Worm (Caenorhabditis elegans): Measurements from ENCODE around the gene T04H1.13.

Gene T04H1.13

DNA sequence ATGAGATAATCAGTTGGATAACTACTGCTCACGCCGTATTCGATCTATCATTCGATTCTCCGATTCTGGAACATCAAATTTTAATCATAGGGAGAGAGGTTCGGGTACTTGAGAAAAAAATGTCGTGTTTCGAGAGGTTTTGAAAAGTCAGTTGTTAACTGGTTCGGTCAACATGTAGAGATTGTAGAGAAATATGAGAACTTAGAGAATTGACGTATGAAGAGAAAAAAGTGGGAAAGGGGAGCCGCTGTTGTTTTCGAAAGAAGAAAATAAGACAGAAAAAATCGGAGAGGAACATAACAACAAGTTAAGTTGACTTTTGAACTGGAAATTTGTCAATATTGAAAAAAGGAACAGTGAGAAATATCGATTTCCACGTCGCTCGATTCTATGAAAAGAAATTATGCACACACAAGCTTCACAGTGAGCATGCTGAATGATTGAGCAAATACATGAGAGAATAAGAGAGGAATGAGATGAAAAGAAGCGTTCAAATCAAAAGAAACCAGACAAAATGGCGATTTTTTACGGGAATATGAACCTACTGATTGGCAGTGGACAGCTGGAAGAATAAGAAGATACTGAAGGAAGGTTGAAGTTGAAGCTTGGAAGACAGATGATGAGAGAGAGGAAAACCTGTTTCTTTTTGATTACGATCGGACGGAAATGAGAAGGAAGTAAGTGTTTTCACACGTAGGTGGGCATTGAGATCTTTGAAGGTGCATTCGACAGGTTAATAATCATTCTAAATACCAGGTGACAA is at the start of gene T04H1.13, which contains the start of the genes slfl-5 and rad-50:
Gene T04H1.13, minus strand, starts transcription at position 51 of the 763 bp plus-strand sequence.
Gene slfl-5, minus strand, starts transcription at position 65 of the 763 bp plus-strand sequence.
Gene rad-50, plus strand, starts transcription at position 667 of the 763 bp plus-strand sequence.
- TF ChIP-seq pax-1 (tag; optimal IDR thresholded peaks at IDR 0.05): no peak
- TF ChIP-seq ceh-34 (tag; optimal IDR thresholded peaks at IDR 0.05): no peak
- no peak for TF ChIP-seq elt-2 (tag; optimal IDR thresholded peaks at IDR 0.05)

DNA sequence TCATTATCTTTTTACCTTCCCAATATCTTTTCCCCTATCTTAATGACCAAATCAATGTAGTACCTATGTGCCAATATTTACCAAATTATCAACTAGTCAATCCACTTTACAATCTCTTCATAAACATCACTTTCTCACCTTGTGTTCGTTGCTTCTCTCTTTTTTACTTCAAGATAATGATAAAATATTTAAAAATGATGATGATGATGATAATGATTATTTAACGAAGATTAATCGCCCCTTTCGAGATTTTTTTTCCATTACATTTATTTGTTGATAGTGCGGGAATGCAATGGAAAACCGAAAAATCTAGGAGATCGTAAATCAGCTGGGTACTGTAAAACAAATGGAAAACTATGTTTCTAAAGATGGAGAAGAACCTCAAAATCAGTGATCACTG is 49.3 kb upstream of the T04H1.13 start:
- TF ChIP-seq ama-1 (optimal IDR thresholded peaks at IDR 0.05) (no peak), nfya-1 (tag; optimal IDR thresholded peaks at IDR 0.05) (no peak), elt-2 (tag; optimal IDR thresholded peaks at IDR 0.05) (peak; percentile 21)

DNA sequence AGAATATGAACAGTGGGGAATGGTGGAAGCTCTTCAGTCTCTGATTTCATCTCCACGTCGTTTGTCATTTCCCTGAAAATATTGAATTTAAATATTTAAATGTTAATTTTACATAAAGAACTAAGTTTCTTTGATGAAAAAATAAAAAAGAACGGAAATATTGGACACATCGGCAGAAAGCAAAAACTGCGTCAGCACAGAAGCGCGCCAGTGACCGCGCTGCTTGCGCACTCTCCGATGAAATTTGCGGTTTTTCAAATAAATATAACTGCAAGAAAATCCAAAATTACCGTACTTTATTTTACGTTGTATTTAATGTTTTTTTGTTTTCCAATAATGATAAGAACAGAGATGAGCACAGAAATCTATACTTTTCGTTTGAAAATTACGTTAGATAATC is 46.8 kb upstream of the T04H1.13 start, which contains the start of the genes srpa-68 and srh-16:
Gene srpa-68, minus strand, starts transcription at position 72 of the 400 bp plus-strand sequence.
Gene srh-16, plus strand, starts transcription at position 275 of the 400 bp plus-strand sequence.
- TF ChIP-seq madf-2 (tag; optimal IDR thresholded peaks at IDR 0.05): peak; percentile 38
- TF ChIP-seq unc-86 (tag; optimal IDR thresholded peaks at IDR 0.05): peak; percentile 63
- TF ChIP-seq gmeb-2 (tag; optimal IDR thresholded peaks at IDR 0.05): peak; percentile 47
- peak; percentile 54 for TF ChIP-seq ceh-2 (tag; optimal IDR thresholded peaks at IDR 0.05)
- no peak for TF ChIP-seq sdc-2 (tag; optimal IDR thresholded peaks at IDR 0.05)
- no peak for TF ChIP-seq fax-1 (tag; optimal IDR thresholded peaks at IDR 0.05)
- no peak for TF ChIP-seq T23F11.4 (GFP tag; optimal IDR thresholded peaks at IDR 0.05)
- peak; percentile 58 for TF ChIP-seq ceh-34 (tag; optimal IDR thresholded peaks at IDR 0.05)
- peak; percentile 28 for TF ChIP-seq ztf-16 (tag; optimal IDR thresholded peaks at IDR 0.05)
- TF ChIP-seq unc-3 (GFP tag; conservative IDR thresholded peaks at IDR 0.05): peak; percentile 54; the same call in 1 of the 2 replicates
- TF ChIP-seq unc-3 (tag; optimal IDR thresholded peaks at IDR 0.05): peak; percentile 8
- TF ChIP-seq ceh-30 (tag; optimal IDR thresholded peaks at IDR 0.05): peak; percentile 72
- peak; percentile 79 for TF ChIP-seq rnt-1 (tag; optimal IDR thresholded peaks at IDR 0.05)
- peak; percentile 59; the same call in 1 of the 2 replicates for TF ChIP-seq ceh-45 (GFP tag; IDR thresholded peaks at IDR 0.05)
- no peak for TF ChIP-seq dve-1 (tag; optimal IDR thresholded peaks at IDR 0.05)
- TF ChIP-seq sox-2 (GFP tag; IDR thresholded peaks at IDR 0.05): no peak
- TF ChIP-seq pha-4 (tag; optimal IDR thresholded peaks at IDR 0.05): no peak
- TF ChIP-seq tbx-2 (tag; optimal IDR thresholded peaks at IDR 0.05): peak; percentile 65
- no peak for TF ChIP-seq ama-1 (optimal IDR thresholded peaks at IDR 0.05)
- TF ChIP-seq eyg-1 (tag; optimal IDR thresholded peaks at IDR 0.05): peak; percentile 29
- TF ChIP-seq ets-4 (tag; optimal IDR thresholded peaks at IDR 0.05): no peak
- TF ChIP-seq nfya-1 (tag; optimal IDR thresholded peaks at IDR 0.05): peak; percentile 76
- TF ChIP-seq C08G9.2 (tag; optimal IDR thresholded peaks at IDR 0.05): peak; percentile 33
- TF ChIP-seq nhr-11 (tag; optimal IDR thresholded peaks at IDR 0.05): no peak
- TF ChIP-seq ceh-6 (GFP tag; optimal IDR thresholded peaks at IDR 0.05): no peak
- TF ChIP-seq tbx-7 (tag; optimal IDR thresholded peaks at IDR 0.05): no peak
- TF ChIP-seq lim-6 (tag; optimal IDR thresholded peaks at IDR 0.05): no peak
- no peak for TF ChIP-seq hlh-8 (tag; optimal IDR thresholded peaks at IDR 0.05)
- TF ChIP-seq mec-3 (tag; optimal IDR thresholded peaks at IDR 0.05; ENCODE audit: borderline replicate concordance): no peak
- no peak for TF ChIP-seq pros-1 (tag; optimal IDR thresholded peaks at IDR 0.05)
- peak; percentile 60 for TF ChIP-seq odd-2 (tag; optimal IDR thresholded peaks at IDR 0.05)
- peak; percentile 38 for TF ChIP-seq syd-9 (tag; optimal IDR thresholded peaks at IDR 0.05)
- TF ChIP-seq ttx-3 (tag; optimal IDR thresholded peaks at IDR 0.05): peak; percentile 68
- TF ChIP-seq Y22D7AL.16 (tag; optimal IDR thresholded peaks at IDR 0.05): peak; percentile 33
- peak; percentile 42 for TF ChIP-seq ceh-31 (tag; optimal IDR thresholded peaks at IDR 0.05)
- peak; percentile 52 for TF ChIP-seq K09A11.1 (tag; optimal IDR thresholded peaks at IDR 0.05; ENCODE audit: insufficient read depth)
- TF ChIP-seq zip-5 (tag; optimal IDR thresholded peaks at IDR 0.05): peak; percentile 14
- peak; percentile 65 for TF ChIP-seq pha-2 (tag; optimal IDR thresholded peaks at IDR 0.05)
- peak; percentile 53 for TF ChIP-seq che-1 (tag; optimal IDR thresholded peaks at IDR 0.05)
- TF ChIP-seq ceh-18 (tag; optimal IDR thresholded peaks at IDR 0.05): no peak
- peak; percentile 15 for TF ChIP-seq unc-55 (GFP tag; optimal IDR thresholded peaks at IDR 0.05)
- no peak for TF ChIP-seq pax-1 (tag; optimal IDR thresholded peaks at IDR 0.05)
- TF ChIP-seq pag-3 (tag; optimal IDR thresholded peaks at IDR 0.05; ENCODE audit: borderline replicate concordance): no peak
- no peak for TF ChIP-seq F13H6.1 (tag; optimal IDR thresholded peaks at IDR 0.05)
- peak; percentile 44 for TF ChIP-seq unc-42 (tag; optimal IDR thresholded peaks at IDR 0.05)
- TF ChIP-seq lin-11 (tag; optimal IDR thresholded peaks at IDR 0.05): peak; percentile 43
